Fruit fly (Drosophila melanogaster) whole organism, adult: Measurements from ENCODE around the gene CG14780.

Experiments
- CG11617 ChIP-seq: fragments of 200-800 bp; sonication (Bioruptor generic); optimal IDR thresholded peaks from 2 replicates; lab custom pipeline; 2017; ENCODE audit warnings: mild to moderate bottlenecking, missing biosample characterization, missing genetic modification reagents, missing genetic modification characterization
- CG12768 ChIP-seq: fragments of 200-800 bp; sonication (Bioruptor generic); optimal IDR thresholded peaks from 2 replicates; lab custom pipeline; 2017; ENCODE audit warnings: missing biosample characterization, missing genetic modification characterization, mild to moderate bottlenecking, moderate library complexity, missing genetic modification reagents
- CG14711 ChIP-seq: fragments of 200-800 bp; sonication (Bioruptor generic); optimal IDR thresholded peaks from 2 replicates; lab custom pipeline; 2018; ENCODE audit warnings: missing biosample characterization, mild to moderate bottlenecking, missing genetic modification characterization, moderate library complexity
- CG1620 ChIP-seq: fragments of 200-800 bp; sonication (Bioruptor generic); optimal IDR thresholded peaks from 2 replicates; lab custom pipeline; 2016; ENCODE audit warnings: missing biosample characterization, missing genetic modification characterization
- CG33017 ChIP-seq: fragments of 200-800 bp; sonication (Bioruptor generic); optimal IDR thresholded peaks from 2 replicates; lab custom pipeline; 2018; ENCODE audit warnings: missing biosample characterization, mild to moderate bottlenecking, missing genetic modification characterization, moderate library complexity
- CG5204 ChIP-seq: fragments of 200-800 bp; sonication (Bioruptor generic); optimal IDR thresholded peaks from 2 replicates; lab custom pipeline; 2016; ENCODE audit warnings: missing biosample characterization, missing genetic modification characterization
- CG7045 ChIP-seq: fragments of 200-800 bp; sonication (Bioruptor generic); optimal IDR thresholded peaks from 2 replicates; lab custom pipeline; 2017; ENCODE audit warnings: missing biosample characterization, mild to moderate bottlenecking, missing genetic modification characterization
- CG7101 ChIP-seq: fragments of 200-800 bp; sonication (Bioruptor generic); optimal IDR thresholded peaks from 2 replicates; lab custom pipeline; 2018; ENCODE audit warnings: missing biosample characterization, mild to moderate bottlenecking, missing genetic modification characterization, moderate library complexity
- Clk ChIP-seq: fragments of 200-800 bp; sonication (Bioruptor generic); optimal IDR thresholded peaks from 2 replicates; lab custom pipeline; 2017; ENCODE audit warnings: missing biosample characterization, missing genetic modification characterization
- Crg-1 ChIP-seq: fragments of 200-800 bp; sonication (Bioruptor generic); optimal IDR thresholded peaks from 2 replicates; lab custom pipeline; 2016; ENCODE audit warnings: missing biosample characterization, missing genetic modification characterization
- Hr96 ChIP-seq: fragments of 200-800 bp; sonication (Bioruptor generic); optimal IDR thresholded peaks from 2 replicates; lab custom pipeline; 2016; ENCODE audit warnings: missing biosample characterization, missing genetic modification characterization
- Mnt ChIP-seq: fragments of 200-800 bp; sonication (Bioruptor generic); optimal IDR thresholded peaks from 2 replicates; lab custom pipeline; 2016; ENCODE audit warnings: missing biosample characterization, mild to moderate bottlenecking, missing genetic modification characterization
- bab1 ChIP-seq: fragments of 200-800 bp; sonication (Bioruptor generic); optimal IDR thresholded peaks from 3 replicates; lab custom pipeline; 2019; ENCODE audit warnings: missing biosample characterization, mild to moderate bottlenecking, missing genetic modification characterization, moderate library complexity
- cic ChIP-seq: fragments of 200-800 bp; sonication (Bioruptor generic); optimal IDR thresholded peaks from 2 replicates; lab custom pipeline; 2017; ENCODE audit warnings: missing biosample characterization, mild to moderate bottlenecking, missing genetic modification characterization, moderate library complexity
- cnc ChIP-seq, 2 experiments: fragments of >200 bp; optimal IDR thresholded peaks; 2 replicates each; lab custom pipeline; 2017
- kay ChIP-seq: fragments of 200-800 bp; sonication (Bioruptor generic); peaks from one replicate; lab custom pipeline; 2016; ENCODE audit warnings: missing biosample characterization, missing genetic modification characterization, borderline replicate concordance
- ovo ChIP-seq: fragments of 200-800 bp; sonication (Bioruptor generic); optimal IDR thresholded peaks from 2 replicates; lab custom pipeline; 2016; ENCODE audit warnings: missing biosample characterization, missing genetic modification characterization
- pad ChIP-seq: fragments of 200-800 bp; sonication (Bioruptor generic); optimal IDR thresholded peaks from 3 replicates; lab custom pipeline; 2017; ENCODE audit warnings: missing biosample characterization, missing genetic modification characterization, mild to moderate bottlenecking, moderate library complexity, missing genetic modification reagents
- tj ChIP-seq: fragments of 200-800 bp; sonication (Bioruptor generic); optimal IDR thresholded peaks from 3 replicates; lab custom pipeline; 2017; ENCODE audit warnings: missing biosample characterization, mild to moderate bottlenecking, missing genetic modification characterization, moderate library complexity
- toe ChIP-seq: fragments of 200-800 bp; sonication (Bioruptor generic); optimal IDR thresholded peaks from 2 replicates; lab custom pipeline; 2016; ENCODE audit warnings: missing biosample characterization, missing genetic modification characterization

The CG14780 gene

dm6 chrX:1517618-1518017 lies 45.3 kb downstream of the CG14780 start:
- TF ChIP-seq CG1620 (GFP tag; lab: Kevin White, UChicago) (peak; percentile 12), toe (GFP tag; lab: Kevin White, UChicago) (no peak), tj (GFP tag; lab: Kevin White, UChicago) (no peak), cic (GFP tag; lab: Kevin White, UChicago) (no peak), Mnt (GFP tag; lab: Kevin White, UChicago) (no peak), CG7101 (tag; lab: Kevin White, UChicago) (no peak), ovo (GFP tag; lab: Kevin White, UChicago) (peak; percentile 99), CG12768 (no peak), CG7045 (GFP tag; lab: Kevin White, UChicago) (no peak), CG14711 (tag; lab: Kevin White, UChicago) (no peak), cnc (optimal IDR thresholded peaks at IDR 0.05; lab: Kevin White, UChicago) (no peak), CG33017 (no peak), pad (GFP tag; lab: Kevin White, UChicago) (peak; percentile 99), CG5204 (no peak), kay (no peak), CG11617 (GFP tag; lab: Kevin White, UChicago) (peak; percentile 9), bab1 (GFP tag; lab: Kevin White, UChicago) (peak; percentile 61), Hr96 (GFP tag; lab: Kevin White, UChicago) (peak; percentile 11), Clk (no peak), Crg-1 (no peak)
